Fruit fly (Drosophila melanogaster) whole organism, embryonic: ENCODE data around the gene sage.

Experiments
- Aef1 ChIP-seq: fragments of 200-800 bp; sonication (Bioruptor generic); IDR thresholded peaks from 3 replicates; pipeline ENCODE4 v1.3.6; 2022; ENCODE audit warnings: missing biosample characterization, missing genetic modification characterization
- B-H1 ChIP-seq: fragments of 200-800 bp; sonication (Bioruptor generic); IDR thresholded peaks from 3 replicates; pipeline ENCODE4 v1.3.6; 2022; ENCODE audit warnings: missing biosample characterization, missing genetic modification characterization
- Bgb ChIP-seq: fragments of 200-800 bp; sonication (Bioruptor generic); IDR thresholded peaks from 2 replicates; pipeline ENCODE4 v1.3.6; 2022; ENCODE audit warnings: missing biosample characterization, missing genetic modification characterization; ENCODE audit not compliant: partially characterized antibody
- CG10267 ChIP-seq: fragments of 200-800 bp; sonication (Bioruptor generic); optimal IDR thresholded peaks from 2 replicates; lab custom pipeline; 2018; ENCODE audit warnings: missing biosample characterization, mild to moderate bottlenecking, missing genetic modification characterization, moderate library complexity
- CG10565 ChIP-seq: fragments of 200-800 bp; sonication (Bioruptor generic); optimal IDR thresholded peaks from 3 replicates; lab custom pipeline; 2016; ENCODE audit warnings: missing biosample characterization, mild to moderate bottlenecking, missing genetic modification characterization
- CG10959 ChIP-seq: fragments of 200-800 bp; sonication (Bioruptor generic); IDR thresholded peaks from 2 replicates; pipeline ENCODE4 v1.3.6; 2022; ENCODE audit warnings: missing biosample characterization, missing genetic modification characterization
- CG12155 ChIP-seq: fragments of 200-800 bp; sonication (Bioruptor generic); optimal IDR thresholded peaks from 3 replicates; lab custom pipeline; 2016; ENCODE audit warnings: missing biosample characterization, missing genetic modification characterization
- CG12219 ChIP-seq: fragments of 200-800 bp; sonication (Bioruptor generic); optimal IDR thresholded peaks from 3 replicates; lab custom pipeline; 2018; ENCODE audit warnings: missing biosample characterization, mild to moderate bottlenecking, missing genetic modification characterization
- CG13296 ChIP-seq: fragments of 200-800 bp; sonication (Bioruptor generic); optimal IDR thresholded peaks from 3 replicates; lab custom pipeline; 2018; ENCODE audit warnings: missing biosample characterization, mild to moderate bottlenecking, missing genetic modification characterization
- CG13424 ChIP-seq: fragments of 200-800 bp; sonication (Bioruptor generic); optimal IDR thresholded peaks from 2 replicates; lab custom pipeline; 2019; ENCODE audit warnings: missing biosample characterization, mild to moderate bottlenecking, missing genetic modification characterization, moderate library complexity
- CG14014 ChIP-seq: fragments of 200-800 bp; sonication (Bioruptor generic); IDR thresholded peaks from 2 replicates; pipeline ENCODE4 v1.3.6; 2022; ENCODE audit warnings: missing biosample characterization, missing genetic modification characterization
- CG14965 ChIP-seq: fragments of 200-800 bp; sonication (Bioruptor generic); optimal IDR thresholded peaks from 2 replicates; lab custom pipeline; 2016; ENCODE audit warnings: missing biosample characterization, missing genetic modification characterization, borderline replicate concordance
- CG15269 ChIP-seq: fragments of 200-800 bp; sonication (Bioruptor generic); optimal IDR thresholded peaks from 2 replicates; lab custom pipeline; 2018; ENCODE audit warnings: missing biosample characterization, mild to moderate bottlenecking, missing genetic modification characterization, moderate library complexity
- CG17568 ChIP-seq: fragments of 200-800 bp; sonication (Bioruptor generic); optimal IDR thresholded peaks from 2 replicates; lab custom pipeline; 2018; ENCODE audit warnings: missing biosample characterization, mild to moderate bottlenecking, missing genetic modification characterization, moderate library complexity
- CG31365 ChIP-seq: fragments of 200-800 bp; sonication (Bioruptor generic); optimal IDR thresholded peaks from 2 replicates; lab custom pipeline; 2018; ENCODE audit warnings: missing biosample characterization, mild to moderate bottlenecking, missing genetic modification characterization
- CG3726 ChIP-seq: fragments of 200-800 bp; sonication (Bioruptor generic); IDR thresholded peaks from 3 replicates; pipeline ENCODE4, ENCODE4 v1.3.6; 2022; ENCODE audit warnings: missing biosample characterization, missing genetic modification characterization
- CG6175 ChIP-seq: fragments of 200-800 bp; sonication (Bioruptor generic); IDR thresholded peaks from 3 replicates; pipeline ENCODE4 v1.3.6; 2022; ENCODE audit warnings: missing biosample characterization, missing genetic modification characterization
- CG7357 ChIP-seq: fragments of 200-800 bp; sonication (Bioruptor generic); IDR thresholded peaks from 3 replicates; pipeline ENCODE4 v1.3.6; 2022; ENCODE audit warnings: missing biosample characterization, missing genetic modification characterization
- CG7745 ChIP-seq: fragments of 200-800 bp; sonication (Bioruptor generic); optimal IDR thresholded peaks from 2 replicates; lab custom pipeline; 2018; ENCODE audit warnings: missing biosample characterization, mild to moderate bottlenecking, missing genetic modification characterization, moderate library complexity
- CG9215 ChIP-seq: fragments of 200-800 bp; sonication (Bioruptor generic); IDR thresholded peaks from 2 replicates; pipeline ENCODE4 v1.3.6; 2022; ENCODE audit warnings: missing biosample characterization, missing genetic modification characterization
- CG9932 ChIP-seq: fragments of 200-800 bp; sonication (Bioruptor generic); IDR thresholded peaks from 2 replicates; pipeline ENCODE4 v1.3.6; 2022; ENCODE audit warnings: missing biosample characterization, missing genetic modification characterization
- CoRest ChIP-seq: fragments of 200-800 bp; sonication (Bioruptor generic); optimal IDR thresholded peaks from 3 replicates; lab custom pipeline; 2018; ENCODE audit warnings: missing biosample characterization, mild to moderate bottlenecking, missing genetic modification characterization, moderate library complexity
- Drgx ChIP-seq: fragments of 200-800 bp; sonication (Bioruptor generic); IDR thresholded peaks from 2 replicates; pipeline ENCODE4 v1.3.6; 2022; ENCODE audit warnings: missing biosample characterization, missing genetic modification characterization
- Ets65A ChIP-seq: fragments of 200-800 bp; sonication (Bioruptor generic); peaks from one replicate; lab custom pipeline; 2016; ENCODE audit warnings: missing biosample characterization, missing genetic modification characterization
- HLH3B ChIP-seq: fragments of 200-800 bp; sonication (Bioruptor generic); IDR thresholded peaks from 2 replicates; pipeline ENCODE4 v1.3.6; 2022; ENCODE audit warnings: missing biosample characterization, missing genetic modification characterization
- Hand ChIP-seq: fragments of 200-800 bp; sonication (Bioruptor generic); optimal IDR thresholded peaks from 2 replicates; lab custom pipeline; 2017; ENCODE audit warnings: mild to moderate bottlenecking, missing biosample characterization, missing genetic modification reagents, missing genetic modification characterization
- Jarid2 ChIP-seq: fragments of 200-800 bp; sonication (Bioruptor generic); optimal IDR thresholded peaks from 3 replicates; lab custom pipeline; 2017; ENCODE audit warnings: mild to moderate bottlenecking, missing biosample characterization, missing genetic modification reagents, missing genetic modification characterization
- NC2β ChIP-seq: fragments of 200-800 bp; sonication (Bioruptor generic); optimal IDR thresholded peaks from 2 replicates; lab custom pipeline; 2016; ENCODE audit warnings: missing biosample characterization, missing genetic modification characterization
- Opbp ChIP-seq: fragments of 200-800 bp; sonication (Bioruptor generic); IDR thresholded peaks from 3 replicates; pipeline ENCODE4 v1.3.6; 2022; ENCODE audit warnings: missing biosample characterization, missing genetic modification characterization; ENCODE audit not compliant: partially characterized antibody
- Pdp1 ChIP-seq, 2 experiments: fragments of 200-800 bp; sonication (Bioruptor generic); optimal IDR thresholded peaks; 3 replicates each; lab custom pipeline; 2016; ENCODE audit warnings: missing biosample characterization in 2 of 2, missing genetic modification characterization in 2 of 2, mild to moderate bottlenecking in 1 of 2, moderate library complexity in 1 of 2
- Rx ChIP-seq: fragments of 200-800 bp; sonication (Bioruptor generic); IDR thresholded peaks from 2 replicates; pipeline ENCODE4 v1.3.6; 2022; ENCODE audit warnings: missing biosample characterization, missing genetic modification characterization
- Taf1 ChIP-seq: fragments of 200-800 bp; sonication (Bioruptor generic); IDR thresholded peaks from 2 replicates; pipeline ENCODE4 v1.3.6; 2022; ENCODE audit warnings: missing biosample characterization, missing genetic modification characterization
- YL-1 ChIP-seq: fragments of 200-800 bp; sonication (Bioruptor generic); optimal IDR thresholded peaks from 3 replicates; lab custom pipeline; 2017; ENCODE audit warnings: missing biosample characterization, mild to moderate bottlenecking, missing genetic modification characterization
- ac ChIP-seq: fragments of 200-800 bp; sonication (Bioruptor generic); optimal IDR thresholded peaks from 3 replicates; lab custom pipeline; 2017; ENCODE audit warnings: missing biosample characterization, mild to moderate bottlenecking, missing genetic modification characterization
- bbx ChIP-seq: fragments of 200-800 bp; sonication (Bioruptor generic); IDR thresholded peaks from 2 replicates; pipeline ENCODE4 v1.3.6; 2022; ENCODE audit warnings: missing biosample characterization, missing genetic modification characterization; ENCODE audit not compliant: partially characterized antibody
- bigmax ChIP-seq: fragments of 200-800 bp; sonication (Bioruptor generic); optimal IDR thresholded peaks from 2 replicates; lab custom pipeline; 2018; ENCODE audit warnings: missing biosample characterization, mild to moderate bottlenecking, missing genetic modification characterization
- crc ChIP-seq: fragments of 200-800 bp; sonication (Bioruptor generic); optimal IDR thresholded peaks from 2 replicates; lab custom pipeline; 2016; ENCODE audit warnings: missing biosample characterization, missing genetic modification characterization
- dmrt99B ChIP-seq: fragments of 200-800 bp; sonication (Bioruptor generic); optimal IDR thresholded peaks from 2 replicates; lab custom pipeline; 2018; ENCODE audit warnings: missing biosample characterization, mild to moderate bottlenecking, missing genetic modification characterization, moderate library complexity
- eyg ChIP-seq: fragments of 200-800 bp; sonication (Bioruptor generic); optimal IDR thresholded peaks from 3 replicates; lab custom pipeline; 2016; ENCODE audit warnings: missing biosample characterization, missing genetic modification characterization
- fd3F ChIP-seq: fragments of 200-800 bp; sonication (Bioruptor generic); optimal IDR thresholded peaks from 2 replicates; lab custom pipeline; 2018; ENCODE audit warnings: missing biosample characterization, mild to moderate bottlenecking, missing genetic modification characterization, moderate library complexity
- gce ChIP-seq: fragments of 200-800 bp; sonication (Bioruptor generic); IDR thresholded peaks from 3 replicates; pipeline ENCODE4 v1.3.6; 2022; ENCODE audit warnings: missing biosample characterization, missing genetic modification characterization
- kni ChIP-seq: fragments of 200-800 bp; sonication (Bioruptor generic); optimal IDR thresholded peaks from 3 replicates; lab custom pipeline; 2017; ENCODE audit warnings: mild to moderate bottlenecking, missing biosample characterization, missing genetic modification reagents, missing genetic modification characterization
- knrl ChIP-seq: fragments of 200-800 bp; sonication (Bioruptor generic); IDR thresholded peaks from 3 replicates; pipeline ENCODE4 v1.3.6; 2022; ENCODE audit warnings: missing biosample characterization, missing genetic modification characterization; ENCODE audit not compliant: partially characterized antibody
- lab ChIP-seq: fragments of 200-800 bp; sonication (Bioruptor generic); optimal IDR thresholded peaks from 3 replicates; lab custom pipeline; 2017; ENCODE audit warnings: missing biosample characterization, missing genetic modification characterization, mild to moderate bottlenecking, moderate library complexity, missing genetic modification reagents
- luna ChIP-seq: fragments of 200-800 bp; sonication (Bioruptor generic); optimal IDR thresholded peaks from 2 replicates; lab custom pipeline; 2016; ENCODE audit warnings: missing biosample characterization, missing genetic modification characterization
- sc ChIP-seq, 3 experiments: fragments of >200 bp in 2 of 3; fragments of 200-800 bp in 1 of 3; sonication (Bioruptor generic) in 1 of 3; optimal IDR thresholded peaks; 2 replicates in 2 of 3; 3 replicates in 1 of 3; lab custom pipeline; 2017; ENCODE audit warnings: mild to moderate bottlenecking in 1 of 3, missing biosample characterization in 1 of 3, missing genetic modification characterization in 1 of 3, missing genetic modification reagents in 1 of 3
- ssp ChIP-seq: fragments of 200-800 bp; sonication (Bioruptor generic); IDR thresholded peaks from 2 replicates; pipeline ENCODE4 v1.3.6; 2022; ENCODE audit warnings: missing biosample characterization, missing genetic modification characterization
- tap ChIP-seq: fragments of 200-800 bp; optimal IDR thresholded peaks from 3 replicates; lab custom pipeline; 2019; ENCODE audit warnings: missing biosample characterization, mild to moderate bottlenecking, missing genetic modification characterization, moderate library complexity
- toy ChIP-seq: fragments of 200-800 bp; sonication (Bioruptor generic); IDR thresholded peaks from 2 replicates; pipeline ENCODE4 v1.3.6; 2022; ENCODE audit warnings: missing biosample characterization, missing genetic modification characterization
- tx ChIP-seq: fragments of 200-800 bp; sonication (Bioruptor generic); optimal IDR thresholded peaks from 2 replicates; lab custom pipeline; 2016; ENCODE audit warnings: missing biosample characterization, missing genetic modification characterization
- zen ChIP-seq: fragments of 200-800 bp; sonication (Bioruptor generic); optimal IDR thresholded peaks from 3 replicates; lab custom pipeline; 2018; ENCODE audit warnings: missing biosample characterization, mild to moderate bottlenecking, missing genetic modification characterization, moderate library complexity

The sage gene

DNA sequence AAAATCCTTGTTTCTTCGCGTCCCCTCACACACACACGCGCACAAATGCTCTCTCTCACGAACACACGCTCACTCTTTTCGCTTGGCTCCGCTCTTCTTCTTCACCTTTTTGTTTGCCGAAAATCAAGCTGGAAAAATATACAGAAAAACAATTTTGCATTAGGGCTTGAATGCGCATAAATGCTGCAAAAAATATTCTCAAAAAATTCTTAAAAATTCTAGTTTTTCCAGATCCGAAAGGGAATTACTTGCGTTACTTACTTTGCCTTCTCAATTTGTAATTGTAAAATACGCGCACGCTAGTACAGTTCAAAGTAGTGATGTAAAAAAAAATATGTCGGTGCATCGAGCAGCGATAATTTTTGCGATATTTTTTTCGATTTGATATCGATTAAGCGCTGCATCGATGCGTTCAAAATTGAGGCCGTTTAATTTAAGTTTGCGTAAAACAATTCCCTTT lies 24.0 kb downstream of the sage start (continued):
- TF ChIP-seq CG10565 (GFP tag; lab: Kevin White, UChicago) (no peak), toy (no peak), Rx (GFP tag; lab: Robert Waterston, UW) (no peak), sc (optimal IDR thresholded peaks at IDR 0.05; lab: Kevin White, UChicago) (no peak), sc (GFP tag; optimal IDR thresholded peaks at IDR 0.05; lab: Kevin White, UChicago) (no peak), gce (GFP tag; lab: Robert Waterston, UW) (no peak), Jarid2 (GFP tag; lab: Kevin White, UChicago) (no peak), CG13424 (tag; lab: Kevin White, UChicago) (no peak), HLH3B (GFP tag; lab: Robert Waterston, UW) (no peak), Ets65A (GFP tag; lab: Kevin White, UChicago) (no peak), Bgb (GFP tag; lab: Robert Waterston, UW) (peak; percentile 86), kni (no peak), CG31365 (tag; lab: Kevin White, UChicago) (no peak), lab (no peak), bbx (peak; percentile 89), CoRest (tag; lab: Kevin White, UChicago) (peak; percentile 5), luna (no peak), CG7745 (tag; lab: Kevin White, UChicago) (no peak), knrl (GFP tag; lab: Robert Waterston, UW) (peak; percentile 77), CG10267 (peak; percentile 66), Pdp1 (GFP tag; optimal IDR thresholded peaks at IDR 0.05; lab: Kevin White, UChicago) (peak in 1 of 2 experiments; percentile 52), zen (tag; lab: Kevin White, UChicago) (no peak), CG15269 (no peak), tap (tag; lab: Kevin White, UChicago) (no peak), Hand (no peak), CG7357 (GFP tag; lab: Robert Waterston, UW) (no peak), eyg (GFP tag; lab: Kevin White, UChicago) (no peak), dmrt99B (tag; lab: Kevin White, UChicago) (no peak), CG12219 (GFP tag; lab: Kevin White, UChicago) (no peak), ac (GFP tag; lab: Kevin White, UChicago) (no peak), CG9215 (GFP tag; lab: Robert Waterston, UW) (no peak), B-H1 (GFP tag; lab: Robert Waterston, UW) (no peak), CG12155 (GFP tag; lab: Kevin White, UChicago) (no peak), Aef1 (GFP tag; lab: Robert Waterston, UW) (no peak), CG14965 (no peak), CG10959 (no peak), CG9932 (GFP tag; lab: Robert Waterston, UW) (no peak), bigmax (GFP tag; lab: Kevin White, UChicago) (no peak), tx (GFP tag; lab: Kevin White, UChicago) (no peak), CG14014 (GFP tag; lab: Robert Waterston, UW) (no peak), CG6175 (GFP tag; lab: Robert Waterston, UW) (no peak), Taf1 (GFP tag; lab: Robert Waterston, UW) (no peak), fd3F (no peak), crc (GFP tag; lab: Kevin White, UChicago) (no peak), ssp (GFP tag; lab: Robert Waterston, UW) (no peak), CG13296 (GFP tag; lab: Kevin White, UChicago) (no peak), CG3726 (GFP tag; lab: Robert Waterston, UW) (no peak), NC2β (GFP tag; lab: Kevin White, UChicago) (no peak), Opbp (GFP tag; lab: Robert Waterston, UW) (peak; percentile 78), CG17568 (GFP tag; lab: Kevin White, UChicago) (peak; percentile 14), Drgx (no peak), YL-1 (GFP tag; lab: Kevin White, UChicago) (peak; percentile 94)
